Worm (Caenorhabditis elegans) whole organism, mixed stage, embryonic: ENCODE data around the gene trip-4.
"Not testable (repeated sequence)": the region's sequence is repeated elsewhere in the genome, so short reads cannot be mapped to it uniquely, and the experiment has no call there.

Experiments used
- bed-3 ChIP-seq: fragments of 200-800 bp; sonication (Bioruptor generic); optimal IDR thresholded peaks from 3 replicates; lab custom pipeline; 2018; ENCODE audit warnings: mild to moderate bottlenecking, missing genetic modification characterization, moderate library complexity, missing compliant biosample characterization
- blmp-1 ChIP-seq: fragments of 150-350 bp; optimal IDR thresholded peaks from 2 replicates; lab custom pipeline; 2014; ENCODE audit warnings: missing biosample characterization, missing genetic modification characterization
- ceh-39 ChIP-seq: fragments of 150-350 bp; optimal IDR thresholded peaks from 2 replicates; lab custom pipeline; 2014; ENCODE audit warnings: missing biosample characterization, missing genetic modification characterization
- ceh-43 ChIP-seq: fragments of 200-800 bp; sonication (Bioruptor generic); optimal IDR thresholded peaks from 2 replicates; lab custom pipeline; 2018; ENCODE audit warnings: mild to moderate bottlenecking, missing genetic modification characterization, moderate library complexity, missing compliant biosample characterization
- ceh-83 ChIP-seq: fragments of 200-800 bp; sonication (Bioruptor generic); optimal IDR thresholded peaks from 2 replicates; lab custom pipeline; 2018; ENCODE audit warnings: mild to moderate bottlenecking, missing genetic modification characterization, missing compliant biosample characterization
- ces-1 ChIP-seq: fragments of 150-350 bp; optimal IDR thresholded peaks from 2 replicates; lab custom pipeline; 2014; ENCODE audit warnings: missing biosample characterization, missing genetic modification reagents, missing genetic modification characterization
- drap-1 ChIP-seq: fragments of 200-800 bp; sonication (Bioruptor generic); optimal IDR thresholded peaks from 3 replicates; lab custom pipeline; 2018; ENCODE audit warnings: mild to moderate bottlenecking, missing genetic modification characterization, missing compliant biosample characterization
- elt-3 ChIP-seq: fragments of 150-350 bp; optimal IDR thresholded peaks from 2 replicates; lab custom pipeline; 2014; ENCODE audit warnings: missing biosample characterization, missing genetic modification characterization
- flh-1 ChIP-seq: fragments of 200-800 bp; sonication (Bioruptor generic); optimal IDR thresholded peaks from 2 replicates; lab custom pipeline; 2018; ENCODE audit warnings: mild to moderate bottlenecking, missing genetic modification characterization, moderate library complexity, missing compliant biosample characterization
- hlh-1 ChIP-seq: fragments of 150-350 bp; optimal IDR thresholded peaks from 2 replicates; lab custom pipeline; 2014; ENCODE audit warnings: missing biosample characterization, missing genetic modification reagents, missing genetic modification characterization
- lin-13 ChIP-seq: fragments of 150-350 bp; optimal IDR thresholded peaks from 2 replicates; lab custom pipeline; 2014; ENCODE audit warnings: missing biosample characterization, missing genetic modification characterization
- lin-32 ChIP-seq: fragments of 200-800 bp; sonication (Bioruptor generic); optimal IDR thresholded peaks from 2 replicates; lab custom pipeline; 2018; ENCODE audit warnings: mild to moderate bottlenecking, missing genetic modification characterization, missing compliant biosample characterization
- lsy-2 ChIP-seq: fragments of 150-350 bp; optimal IDR thresholded peaks from 2 replicates; lab custom pipeline; 2014; ENCODE audit warnings: missing biosample characterization, missing genetic modification characterization
- mab-5 ChIP-seq: fragments of 150-350 bp; optimal IDR thresholded peaks from 2 replicates; lab custom pipeline; 2014; ENCODE audit warnings: missing biosample characterization, missing genetic modification characterization
- mep-1 ChIP-seq: fragments of 150-350 bp; optimal IDR thresholded peaks from 2 replicates; lab custom pipeline; 2017; ENCODE audit warnings: missing biosample characterization, missing genetic modification reagents, missing genetic modification characterization, inconsistent platforms
- mls-2 ChIP-seq: sonication (generic microtip); optimal IDR thresholded peaks from 2 replicates; lab custom pipeline; 2016; ENCODE audit warnings: mild to moderate bottlenecking, missing genetic modification characterization, moderate library complexity, missing compliant biosample characterization
- nhr-12 ChIP-seq: fragments of 150-350 bp; optimal IDR thresholded peaks from 2 replicates; lab custom pipeline; 2014; ENCODE audit warnings: missing biosample characterization, missing genetic modification characterization
- nhr-2 ChIP-seq: fragments of 150-350 bp; optimal IDR thresholded peaks from 2 replicates; lab custom pipeline; 2014; ENCODE audit warnings: missing biosample characterization, missing genetic modification characterization
- nhr-237 ChIP-seq: fragments of 150-350 bp; optimal IDR thresholded peaks from 2 replicates; lab custom pipeline; 2014; ENCODE audit warnings: missing biosample characterization, missing genetic modification characterization
- pha-4 ChIP-seq: fragments of 150-350 bp; optimal IDR thresholded peaks from 2 replicates; lab custom pipeline; 2018; ENCODE audit warnings: missing biosample characterization, missing genetic modification reagents, missing genetic modification characterization
- sem-2 ChIP-seq: fragments of 200-800 bp; sonication (Bioruptor generic); optimal IDR thresholded peaks from 2 replicates; lab custom pipeline; 2018; ENCODE audit warnings: mild to moderate bottlenecking, missing genetic modification characterization, missing compliant biosample characterization
- snpc-4 ChIP-seq: fragments of 150-350 bp; optimal IDR thresholded peaks from 2 replicates; lab custom pipeline; 2014; ENCODE audit warnings: missing biosample characterization, missing genetic modification characterization
- sptf-1 ChIP-seq: sonication (generic microtip); optimal IDR thresholded peaks from 2 replicates; lab custom pipeline; 2017; ENCODE audit warnings: mild to moderate bottlenecking, missing genetic modification characterization, moderate library complexity, missing compliant biosample characterization
- tbx-8 ChIP-seq: fragments of 200-800 bp; sonication (Bioruptor generic); optimal IDR thresholded peaks from 2 replicates; lab custom pipeline; 2018; ENCODE audit warnings: mild to moderate bottlenecking, missing genetic modification characterization, moderate library complexity, missing compliant biosample characterization
- unc-39 ChIP-seq: fragments of 150-350 bp; optimal IDR thresholded peaks from 2 replicates; lab custom pipeline; 2014; ENCODE audit warnings: missing biosample characterization, missing genetic modification characterization
- unc-62 ChIP-seq: fragments of 150-350 bp; optimal IDR thresholded peaks from 2 replicates; lab custom pipeline; 2014; ENCODE audit warnings: missing biosample characterization, missing genetic modification reagents, missing genetic modification characterization
- zip-8 ChIP-seq: fragments of 150-350 bp; optimal IDR thresholded peaks from 2 replicates; lab custom pipeline; 2014; ENCODE audit warnings: missing biosample characterization, missing genetic modification characterization
- ztf-11 ChIP-seq: fragments of 150-350 bp; optimal IDR thresholded peaks from 2 replicates; lab custom pipeline; 2014; ENCODE audit warnings: missing biosample characterization, missing genetic modification characterization

Gene trip-4

DNA sequence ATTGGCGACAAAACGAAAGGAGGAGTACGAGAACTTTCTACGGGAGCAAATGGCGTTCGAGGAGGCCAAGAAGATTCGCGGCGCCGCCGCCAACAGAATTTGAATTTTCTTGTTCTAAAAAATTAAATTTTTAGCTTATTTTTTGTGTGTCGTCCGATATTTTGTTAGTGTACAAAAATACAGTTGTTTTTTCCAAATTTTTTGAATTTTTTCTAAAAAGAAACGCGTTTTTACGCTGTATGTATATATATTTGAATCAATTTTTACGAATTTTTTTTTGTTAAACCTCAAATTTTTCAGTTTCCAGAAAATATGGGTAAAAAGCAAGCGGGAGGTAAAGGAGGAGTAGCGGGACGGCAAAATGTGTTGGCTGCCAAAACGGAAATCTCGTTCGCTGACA lies at the start of gene trip-4:
trip-4 (plus strand) TSS at position 301 of the 400 bp plus-strand sequence.
- no peak for TF ChIP-seq sem-2 (GFP tag; lab: Kevin White, UChicago)
- TF ChIP-seq unc-39 (tag; lab: Kevin White, UChicago) = no peak
- no peak for TF ChIP-seq hlh-1
- TF ChIP-seq, all 35 proteins: peak for 0

DNA sequence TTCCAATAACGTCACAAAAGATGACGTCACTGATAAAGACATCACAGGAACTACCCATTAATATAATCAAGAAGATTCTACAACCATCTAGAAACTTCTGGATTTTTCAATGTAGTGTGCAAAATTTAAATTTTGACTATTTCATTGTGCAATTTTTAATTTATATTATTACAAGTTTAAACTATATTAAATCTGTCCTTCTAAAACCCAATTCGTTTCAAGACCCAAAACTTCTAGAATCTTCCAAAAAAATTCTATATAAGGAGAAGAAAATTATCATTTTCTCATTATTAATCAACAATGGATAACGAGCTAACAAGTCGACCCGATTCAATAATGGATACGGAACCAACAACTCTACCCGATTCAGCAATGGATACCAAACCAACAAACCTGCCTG lies 46.6 kb upstream of the trip-4 start, which contains the start of gene Y53F4B.7:
Y53F4B.7 (plus strand) TSS at position 301 of the 400 bp plus-strand sequence.
- TF ChIP-seq nhr-237, unc-39, elt-3 (tag; lab: Kevin White, UChicago): not testable (repeated sequence)

DNA sequence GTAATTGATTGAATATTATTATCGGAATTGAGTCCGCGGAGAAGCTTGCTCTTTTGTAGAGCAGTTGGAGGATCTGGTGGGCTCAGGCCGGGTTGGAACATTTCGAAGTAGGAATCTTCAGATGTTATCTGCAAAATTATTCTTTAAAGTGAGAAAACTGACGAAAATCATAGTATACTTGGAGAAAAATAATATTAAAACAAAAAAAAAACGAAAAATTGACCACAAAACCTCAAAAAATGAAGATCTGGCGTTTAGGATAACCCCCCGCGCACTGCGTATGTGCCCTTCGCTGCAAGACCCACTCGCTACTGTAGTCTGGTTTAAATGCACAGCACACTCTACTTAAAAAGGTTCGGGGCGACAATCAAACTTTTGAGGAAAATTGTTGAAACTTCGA lies 35.8 kb upstream of the trip-4 start, which contains the start of gene Y53F4B.10:
Y53F4B.10 (minus strand) TSS at position 101 of the 400 bp plus-strand sequence.
- TF ChIP-seq ztf-11 (tag; lab: Kevin White, UChicago) = no peak
- TF ChIP-seq unc-62 = no peak
- TF ChIP-seq lsy-2 = no peak
- no peak for TF ChIP-seq ces-1
- no peak for TF ChIP-seq ceh-43
- TF ChIP-seq elt-3 (tag; lab: Kevin White, UChicago) = no peak
- TF ChIP-seq blmp-1 (tag; lab: Kevin White, UChicago) = no peak

DNA sequence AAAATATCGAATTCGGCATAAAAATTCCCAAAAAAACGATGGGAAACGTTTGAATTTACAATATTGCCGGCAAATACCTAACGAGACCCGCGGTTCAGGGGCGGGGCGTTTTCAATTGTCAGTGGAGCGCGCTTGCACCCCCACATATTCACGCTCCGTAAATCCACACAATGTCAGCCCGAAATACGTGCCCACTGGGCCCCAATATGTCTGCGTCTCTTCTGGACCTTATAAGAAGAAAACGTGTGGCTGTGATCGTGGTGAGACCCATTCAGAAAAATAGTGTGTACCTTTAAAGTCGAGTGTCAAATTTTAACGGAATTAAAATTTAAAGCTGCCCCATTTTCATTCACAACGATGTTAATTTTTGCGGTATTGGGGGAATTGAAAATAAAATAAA lies 34.7 kb upstream of the trip-4 start:
- TF ChIP-seq drap-1 (GFP tag; lab: Kevin White, UChicago) = no peak
- no peak for TF ChIP-seq flh-1 (GFP tag; lab: Kevin White, UChicago)
- no peak for TF ChIP-seq ztf-11 (tag; lab: Kevin White, UChicago)
- no peak for TF ChIP-seq mls-2 (tag; lab: Kevin White, UChicago)
- no peak for TF ChIP-seq nhr-2 (tag; lab: Kevin White, UChicago)
- no peak for TF ChIP-seq sem-2 (GFP tag; lab: Kevin White, UChicago)
- TF ChIP-seq mep-1 = peak; percentile 10
- no peak for TF ChIP-seq mab-5 (tag; lab: Kevin White, UChicago)
- TF ChIP-seq lin-13 (tag; lab: Kevin White, UChicago) = peak; percentile 42

DNA sequence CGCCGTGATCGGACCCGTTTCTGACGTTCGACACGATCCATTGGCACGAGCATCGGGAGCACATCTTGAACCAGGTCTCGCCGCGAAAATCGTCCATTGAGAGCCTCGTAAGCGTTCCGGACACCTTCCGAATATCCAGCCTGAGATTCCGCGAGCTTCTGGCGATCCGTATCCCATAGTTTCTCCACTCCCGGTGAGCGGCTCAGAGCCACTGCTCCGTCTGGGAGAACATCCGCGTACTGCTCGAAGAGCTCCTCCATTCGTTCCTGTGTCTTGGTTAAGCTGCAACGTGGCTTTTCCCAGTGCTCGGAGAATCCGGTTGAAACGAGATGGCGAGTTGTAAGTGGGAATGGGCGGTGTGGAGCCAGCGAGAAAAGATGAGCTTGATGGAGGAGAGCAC lies 34.1 kb upstream of the trip-4 start:
- TF ChIP-seq tbx-8 (GFP tag; lab: Kevin White, UChicago) (no peak), hlh-1 (no peak), mls-2 (tag; lab: Kevin White, UChicago) (no peak), drap-1 (GFP tag; lab: Kevin White, UChicago) (no peak), pha-4 (tag; lab: Kevin White, UChicago) (no peak), ces-1 (no peak), snpc-4 (tag; lab: Kevin White, UChicago) (no peak), lin-32 (GFP tag; lab: Kevin White, UChicago) (no peak)
- TF ChIP-seq, all 35 proteins: peak for 0

DNA sequence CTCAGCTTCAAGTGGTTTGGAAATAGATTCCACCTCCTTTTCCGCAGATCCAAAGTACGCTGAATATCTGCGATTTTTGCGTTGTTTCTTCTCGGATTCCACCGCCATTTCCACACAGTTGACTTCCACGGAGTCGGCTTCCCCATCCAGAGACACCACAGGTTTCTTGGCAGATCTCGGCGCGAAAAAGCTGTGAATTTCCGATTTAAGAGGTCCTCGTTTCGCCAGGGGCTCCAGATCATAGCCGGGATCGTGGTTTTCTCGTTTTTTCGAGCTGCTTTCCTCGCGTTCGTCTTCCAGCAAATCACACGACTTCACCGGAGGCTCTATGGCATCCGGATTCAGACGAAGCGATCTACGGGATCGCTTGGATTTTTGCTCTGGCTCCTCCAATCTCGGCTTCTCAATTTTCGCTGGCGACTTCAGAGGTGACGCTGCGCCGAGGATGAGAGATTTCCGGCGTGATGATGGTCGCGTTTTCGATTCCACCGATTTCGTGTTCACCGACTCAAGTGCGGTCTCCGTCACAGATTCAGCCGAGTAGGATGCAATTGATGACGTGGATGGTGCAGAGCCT lies 30.6 kb upstream of the trip-4 start:
- TF ChIP-seq mls-2 (tag; lab: Kevin White, UChicago) (peak; percentile 14), bed-3 (no peak), hlh-1 (no peak)

DNA sequence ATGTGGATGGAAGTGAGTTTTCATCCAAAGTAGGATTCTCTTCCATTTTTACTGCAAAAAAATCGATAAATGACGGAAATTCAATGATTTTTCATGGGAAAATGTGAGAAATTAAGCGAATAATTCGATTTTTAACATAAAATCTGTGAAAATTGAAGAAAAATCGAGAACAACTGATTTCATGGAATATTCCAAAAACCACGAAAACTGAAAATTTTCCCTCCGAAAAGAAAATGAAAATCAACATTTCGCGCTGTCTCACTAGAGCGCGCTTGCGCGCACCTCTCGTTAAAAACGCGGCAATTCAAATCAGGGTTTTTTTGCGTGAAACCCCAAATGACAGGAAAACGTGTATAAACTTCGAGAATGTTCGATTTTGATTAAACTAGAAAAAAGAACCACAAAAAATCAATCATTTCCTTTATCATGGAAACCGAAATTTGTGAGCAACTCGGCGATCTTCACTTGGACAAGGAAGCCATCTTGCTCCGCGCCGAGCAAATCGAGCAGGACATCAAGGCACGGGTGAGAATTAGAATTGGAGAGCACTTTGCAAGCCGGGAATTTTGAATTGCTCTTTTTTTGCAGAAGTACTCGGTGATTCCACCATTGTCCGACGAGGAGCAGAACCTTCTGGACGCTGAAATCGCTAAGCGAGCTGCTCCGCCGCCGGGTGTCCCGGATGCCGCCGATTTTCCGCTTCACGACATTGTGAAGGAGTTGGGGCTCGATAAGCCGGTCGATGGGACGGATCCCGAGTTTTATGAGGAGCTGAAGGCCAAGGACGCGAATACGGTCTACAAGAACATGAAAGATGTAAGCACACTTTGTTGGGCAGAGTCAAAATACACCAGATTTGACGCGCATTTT lies 28.6 kb upstream of the trip-4 start, which contains the start of the genes Y53F4B.9 and Y53F4B.11:
Y53F4B.9 (minus strand) TSS at position 51 of the 870 bp plus-strand sequence.
Y53F4B.11 (plus strand) TSS at position 383 of the 870 bp plus-strand sequence.
- TF ChIP-seq pha-4 (tag; lab: Kevin White, UChicago) (peak; percentile 34), sem-2 (GFP tag; lab: Kevin White, UChicago) (no peak), nhr-12 (no peak), blmp-1 (tag; lab: Kevin White, UChicago) (no peak), ceh-83 (no peak), zip-8 (tag; lab: Kevin White, UChicago) (no peak), hlh-1 (peak; percentile 31), mep-1 (peak; percentile 94), mab-5 (tag; lab: Kevin White, UChicago) (no peak), unc-39 (tag; lab: Kevin White, UChicago) (no peak), nhr-2 (tag; lab: Kevin White, UChicago) (peak; percentile 24), sptf-1 (tag; lab: Kevin White, UChicago) (peak; percentile 32), lsy-2 (peak; percentile 74), ces-1 (peak; percentile 65), ceh-39 (peak; percentile 44), nhr-237 (tag; lab: Kevin White, UChicago) (peak; percentile 83), lin-13 (tag; lab: Kevin White, UChicago) (peak; percentile 24), unc-62 (peak; percentile 28), drap-1 (GFP tag; lab: Kevin White, UChicago) (no peak)
- TF ChIP-seq, all 35 proteins: peak for 11
